Fruit fly (Drosophila melanogaster) whole organism, pupa: ENCODE results near the gene CG13108.

Experiments
- CG10348 ChIP-seq: fragments of 200-800 bp; sonication (Bioruptor generic); IDR thresholded peaks from 2 replicates; pipeline ENCODE4 v1.3.6; 2022; ENCODE audit warnings: missing biosample characterization, missing genetic modification characterization
- CG12605 ChIP-seq: fragments of 200-800 bp; sonication (Bioruptor generic); IDR thresholded peaks from 2 replicates; pipeline ENCODE4 v1.3.6; 2022; ENCODE audit warnings: missing biosample characterization, missing genetic modification characterization
- CG13204 ChIP-seq: fragments of 200-800 bp; sonication (Bioruptor generic); optimal IDR thresholded peaks from 2 replicates; lab custom pipeline; 2018; ENCODE audit warnings: missing biosample characterization, mild to moderate bottlenecking, missing genetic modification characterization, moderate library complexity
- CG14655 ChIP-seq: fragments of 200-800 bp; sonication (Bioruptor generic); optimal IDR thresholded peaks from 3 replicates; lab custom pipeline; 2017; ENCODE audit warnings: mild to moderate bottlenecking, missing biosample characterization, missing genetic modification reagents, missing genetic modification characterization
- CG15710 ChIP-seq: fragments of 200-800 bp; sonication (Bioruptor generic); optimal IDR thresholded peaks from 2 replicates; lab custom pipeline; 2018; ENCODE audit warnings: missing biosample characterization, mild to moderate bottlenecking, missing genetic modification characterization, moderate library complexity
- CG17806 ChIP-seq: fragments of 200-800 bp; sonication (Bioruptor generic); optimal IDR thresholded peaks from 2 replicates; lab custom pipeline; 2018; ENCODE audit warnings: missing biosample characterization, mild to moderate bottlenecking, missing genetic modification characterization, moderate library complexity
- CG32121 ChIP-seq: fragments of 200-800 bp; sonication (Bioruptor generic); IDR thresholded peaks from 2 replicates; pipeline ENCODE4 v1.3.6; 2022; ENCODE audit warnings: missing biosample characterization, missing genetic modification characterization
- CG34367 ChIP-seq: fragments of 200-800 bp; sonication (Bioruptor generic); optimal IDR thresholded peaks from 2 replicates; lab custom pipeline; 2018; ENCODE audit warnings: missing biosample characterization, mild to moderate bottlenecking, missing genetic modification characterization
- CG4496 ChIP-seq: fragments of 200-800 bp; sonication (Bioruptor generic); IDR thresholded peaks from 3 replicates; pipeline ENCODE4 v1.3.6; 2022; ENCODE audit warnings: missing biosample characterization, missing genetic modification characterization
- CG8159 ChIP-seq: fragments of 200-800 bp; sonication (Bioruptor generic); optimal IDR thresholded peaks from 3 replicates; lab custom pipeline; 2018; ENCODE audit warnings: missing biosample characterization, mild to moderate bottlenecking, missing genetic modification characterization, moderate library complexity
- CG8301 ChIP-seq: fragments of 200-800 bp; sonication (Bioruptor generic); optimal IDR thresholded peaks from 2 replicates; lab custom pipeline; 2018; ENCODE audit warnings: missing biosample characterization, mild to moderate bottlenecking, missing genetic modification characterization
- CG9948 ChIP-seq: fragments of 200-800 bp; sonication (Bioruptor generic); optimal IDR thresholded peaks from 2 replicates; lab custom pipeline; 2018; ENCODE audit warnings: missing biosample characterization, mild to moderate bottlenecking, missing genetic modification characterization, moderate library complexity
- D1 ChIP-seq: fragments of 200-800 bp; sonication (Bioruptor generic); optimal IDR thresholded peaks from 2 replicates; lab custom pipeline; 2018; ENCODE audit warnings: missing biosample characterization, mild to moderate bottlenecking, missing genetic modification characterization, moderate library complexity
- EcR ChIP-seq: fragments of 200-800 bp; sonication (Bioruptor generic); optimal IDR thresholded peaks from 3 replicates; lab custom pipeline; 2019; ENCODE audit warnings: missing biosample characterization, missing genetic modification characterization, mild to moderate bottlenecking, moderate library complexity, missing genetic modification reagents
- Ets98B ChIP-seq: fragments of 200-800 bp; sonication (Bioruptor generic); IDR thresholded peaks from 2 replicates; pipeline ENCODE4 v1.3.6; 2022; ENCODE audit warnings: missing biosample characterization, missing genetic modification characterization
- Pif1A ChIP-seq: fragments of 200-800 bp; sonication (Bioruptor generic); optimal IDR thresholded peaks from 3 replicates; lab custom pipeline; 2016; ENCODE audit warnings: missing biosample characterization, missing genetic modification characterization
- Pif1B ChIP-seq: fragments of 200-800 bp; sonication (Bioruptor generic); optimal IDR thresholded peaks from 3 replicates; lab custom pipeline; 2016; ENCODE audit warnings: missing biosample characterization, missing genetic modification characterization
- Snoo ChIP-seq: fragments of 200-800 bp; sonication (Bioruptor generic); optimal IDR thresholded peaks from 3 replicates; lab custom pipeline; 2017; ENCODE audit warnings: missing biosample characterization, mild to moderate bottlenecking, missing genetic modification characterization, inconsistent platforms
- fd96Ca ChIP-seq: fragments of 200-800 bp; sonication (Bioruptor generic); IDR thresholded peaks from 3 replicates; pipeline ENCODE4 v1.3.6; 2022; ENCODE audit warnings: missing biosample characterization, missing genetic modification characterization
- gl ChIP-seq: fragments of 200-800 bp; sonication (Bioruptor generic); optimal IDR thresholded peaks from 2 replicates; lab custom pipeline; 2018; ENCODE audit warnings: missing biosample characterization, mild to moderate bottlenecking, missing genetic modification characterization
- rn ChIP-seq: fragments of 200-800 bp; sonication (Bioruptor generic); IDR thresholded peaks from 2 replicates; pipeline ENCODE4 v1.3.6; 2022; ENCODE audit warnings: missing biosample characterization, missing genetic modification characterization

Gene CG13108

dm6 chr2L:9140945-9141440 is 23.0 kb upstream of the CG13108 start:
- peak; percentile 52 for TF ChIP-seq CG14655 (GFP tag; lab: Kevin White, UChicago)
- no peak for TF ChIP-seq Snoo (tag; lab: Kevin White, UChicago)
- no peak for TF ChIP-seq CG9948 (tag; lab: Kevin White, UChicago)
- TF ChIP-seq CG4496 = no peak
- TF ChIP-seq CG8301 (tag; lab: Kevin White, UChicago) = peak; percentile 47
- no peak for TF ChIP-seq CG32121 (GFP tag; lab: Robert Waterston, UW)
- TF ChIP-seq D1 = no peak

- no peak for TF ChIP-seq CG9948 (tag; lab: Kevin White, UChicago)
- no peak for TF ChIP-seq CG8159 (tag; lab: Kevin White, UChicago)
- TF ChIP-seq gl (tag; lab: Kevin White, UChicago) = peak; percentile 1
- no peak for TF ChIP-seq Pif1A (GFP tag; lab: Kevin White, UChicago)
- no peak for TF ChIP-seq fd96Ca (GFP tag; lab: Robert Waterston, UW)
- TF ChIP-seq, all 21 proteins: peak for 1
Measured at dm6 chr2L:9145761-9146160, 18.3 kb upstream of the CG13108 start.

- no peak for TF ChIP-seq Snoo (tag; lab: Kevin White, UChicago)
- TF ChIP-seq D1 = no peak
- TF ChIP-seq CG17806 (tag; lab: Kevin White, UChicago) = no peak
- TF ChIP-seq CG10348 = no peak
Measured at dm6 chr2L:9146270-9146975, 17.6 kb upstream of the CG13108 start.

- no peak for TF ChIP-seq D1
- TF ChIP-seq EcR (GFP tag; lab: Kevin White, UChicago) = peak; percentile 50
- TF ChIP-seq CG34367 (tag; lab: Kevin White, UChicago) = no peak
- TF ChIP-seq CG17806 (tag; lab: Kevin White, UChicago) = no peak
- TF ChIP-seq CG9948 (tag; lab: Kevin White, UChicago) = no peak
- 0 out of 3 replicates have a peak, but pooled peaks have one; percentile 3 for TF ChIP-seq CG4496
Measured at dm6 chr2L:9148133-9148532, 15.9 kb upstream of the CG13108 start.

dm6 chr2L:9149426-9149825 is 14.6 kb upstream of the CG13108 start:
- peak; percentile 34; the same call in 1 of the 2 replicates for TF ChIP-seq Ets98B (GFP tag; lab: Robert Waterston, UW)
- peak; percentile 28 for TF ChIP-seq Pif1B (GFP tag; lab: Kevin White, UChicago)
- peak; percentile 35 for TF ChIP-seq CG8159 (tag; lab: Kevin White, UChicago)
- peak; percentile 56; the same call in 2 of the 3 replicates for TF ChIP-seq CG4496
- TF ChIP-seq CG8301 (tag; lab: Kevin White, UChicago) = peak; percentile 40
- TF ChIP-seq CG32121 (GFP tag; lab: Robert Waterston, UW) = 0 out of 2 replicates have a peak, but pooled peaks have one; percentile 47
- TF ChIP-seq CG13204 (GFP tag; lab: Kevin White, UChicago) = no peak
- TF ChIP-seq CG17806 (tag; lab: Kevin White, UChicago) = peak; percentile 44
- TF ChIP-seq CG14655 (GFP tag; lab: Kevin White, UChicago) = peak; percentile 51
- TF ChIP-seq CG34367 (tag; lab: Kevin White, UChicago) = no peak
- TF ChIP-seq CG9948 (tag; lab: Kevin White, UChicago) = peak; percentile 41
- TF ChIP-seq, all 21 proteins: peak for 9

- TF ChIP-seq CG12605 (GFP tag; lab: Robert Waterston, UW) (no peak), CG9948 (tag; lab: Kevin White, UChicago) (no peak), Snoo (tag; lab: Kevin White, UChicago) (no peak), rn (GFP tag; lab: Robert Waterston, UW) (no peak), CG17806 (tag; lab: Kevin White, UChicago) (no peak), CG10348 (no peak), Pif1A (GFP tag; lab: Kevin White, UChicago) (no peak), fd96Ca (GFP tag; lab: Robert Waterston, UW) (no peak), CG4496 (no peak), CG8159 (tag; lab: Kevin White, UChicago) (no peak), CG8301 (tag; lab: Kevin White, UChicago) (no peak), CG15710 (tag; lab: Kevin White, UChicago) (no peak), CG13204 (GFP tag; lab: Kevin White, UChicago) (no peak), gl (tag; lab: Kevin White, UChicago) (no peak), Pif1B (GFP tag; lab: Kevin White, UChicago) (no peak)
Measured at dm6 chr2L:9150112-9150511, 13.9 kb upstream of the CG13108 start.

dm6 chr2L:9150805-9151204 is 13.2 kb upstream of the CG13108 start:
- TF ChIP-seq CG4496 = 0 out of 3 replicates have a peak, but pooled peaks have one; percentile 7
- no peak for TF ChIP-seq CG17806 (tag; lab: Kevin White, UChicago)
- TF ChIP-seq, all 21 proteins: peak for 1
